Worm (Caenorhabditis elegans): ENCODE data around the gene M03E7.1.

DNA sequence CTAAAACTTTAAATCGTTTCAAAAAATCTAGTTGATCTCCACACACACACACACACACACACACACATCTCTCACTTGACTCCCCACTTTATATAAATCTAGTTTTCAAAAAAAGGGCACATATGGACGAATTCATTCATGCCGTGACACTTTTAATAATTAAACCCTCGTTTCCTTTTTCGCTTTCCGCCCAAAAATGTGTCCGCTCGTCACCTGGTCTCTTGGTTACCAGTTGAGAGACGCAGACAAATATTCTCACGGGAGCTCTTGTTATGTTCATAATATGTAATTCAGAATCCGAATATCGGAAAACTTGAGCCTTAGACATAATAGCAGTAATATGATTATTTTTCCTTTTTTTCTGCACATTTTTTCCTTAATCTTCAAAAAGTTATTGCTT is 30.4 kb downstream of the M03E7.1 start:
- TF ChIP-seq fkh-4 (tag; optimal IDR thresholded peaks at IDR 0.05; ENCODE audit: borderline replicate concordance) = no peak
- TF ChIP-seq nhr-11 (tag; optimal IDR thresholded peaks at IDR 0.05) = no peak
- no peak for TF ChIP-seq fkh-10 (GFP tag; optimal IDR thresholded peaks at IDR 0.05)
- TF ChIP-seq nhr-12 (tag; optimal IDR thresholded peaks at IDR 0.05) = no peak
- no peak for TF ChIP-seq ceh-63 (GFP tag; optimal IDR thresholded peaks at IDR 0.05)
- TF ChIP-seq nhr-28 (tag; optimal IDR thresholded peaks at IDR 0.05) = no peak
- TF ChIP-seq lin-35 (GFP tag; optimal IDR thresholded peaks at IDR 0.05) = no peak
- no peak for TF ChIP-seq skn-1 (tag; optimal IDR thresholded peaks at IDR 0.05)
- no peak for TF ChIP-seq isw-1 (GFP tag; IDR thresholded peaks at IDR 0.05)
- TF ChIP-seq unc-86 (tag; optimal IDR thresholded peaks at IDR 0.05) = no peak
- TF ChIP-seq aha-1 (tag; optimal IDR thresholded peaks at IDR 0.05) = no peak
